Fruit fly (Drosophila melanogaster) whole organism, wandering third instar larva: Measurements from ENCODE around the gene rudhira.

Source experiments
- Abd-B ChIP-seq: fragments of >200 bp; optimal IDR thresholded peaks from 2 replicates; lab custom pipeline; 2017; ENCODE audit warnings: missing biosample characterization, missing genetic modification characterization
- CG32264 ChIP-seq: fragments of 200-800 bp; sonication (Bioruptor generic); optimal IDR thresholded peaks from 2 replicates; lab custom pipeline; 2016; ENCODE audit warnings: missing biosample characterization, missing genetic modification characterization
- CG9705 ChIP-seq: fragments of 200-800 bp; sonication (Bioruptor generic); optimal IDR thresholded peaks from 2 replicates; lab custom pipeline; 2018; ENCODE audit warnings: missing biosample characterization, mild to moderate bottlenecking, missing genetic modification characterization
- CrebA ChIP-seq: fragments of 200-800 bp; sonication (Bioruptor generic); optimal IDR thresholded peaks from 2 replicates; lab custom pipeline; 2016; ENCODE audit warnings: missing biosample characterization, mild to moderate bottlenecking, missing genetic modification characterization, borderline replicate concordance
- Dfd ChIP-seq: fragments of >200 bp; optimal IDR thresholded peaks from 2 replicates; lab custom pipeline; 2017; ENCODE audit warnings: missing biosample characterization, missing genetic modification characterization
- Dif ChIP-seq: fragments of 200-275, 200-300 bp; sonication (Bioruptor generic); optimal IDR thresholded peaks from 2 replicates; lab custom pipeline; 2018; ENCODE audit warnings: missing biosample characterization, missing genetic modification characterization; ENCODE audit not compliant: partially characterized antibody
- GATAd ChIP-seq: sonication (Bioruptor generic); optimal IDR thresholded peaks from 2 replicates; lab custom pipeline; 2016; ENCODE audit warnings: missing biosample characterization, missing genetic modification characterization
- HLH106 ChIP-seq: fragments of 200-800 bp; optimal IDR thresholded peaks from 3 replicates; lab custom pipeline; 2019; ENCODE audit warnings: missing biosample characterization, mild to moderate bottlenecking, missing genetic modification characterization, moderate library complexity
- Hnf4 ChIP-seq: fragments of 200-800 bp; sonication (Bioruptor generic); optimal IDR thresholded peaks from 2 replicates; lab custom pipeline; 2016; ENCODE audit warnings: missing biosample characterization, mild to moderate bottlenecking, missing genetic modification characterization
- Hr78 ChIP-seq: fragments of >200 bp; optimal IDR thresholded peaks from 2 replicates; lab custom pipeline; 2017; ENCODE audit warnings: missing biosample characterization, missing genetic modification characterization
- Hr83 ChIP-seq: fragments of 200-300 bp; sonication (Bioruptor generic); optimal IDR thresholded peaks from 2 replicates; lab custom pipeline; 2016; ENCODE audit warnings: missing biosample characterization, mild to moderate bottlenecking, missing genetic modification characterization, moderate library complexity; ENCODE audit not compliant: poor library complexity, severe bottlenecking
- Jra ChIP-seq: sonication (Bioruptor generic); optimal IDR thresholded peaks from 2 replicates; lab custom pipeline; 2016; ENCODE audit warnings: missing biosample characterization, missing genetic modification characterization
- Mio ChIP-seq: sonication (Bioruptor generic); optimal IDR thresholded peaks from 2 replicates; lab custom pipeline; 2016; ENCODE audit warnings: missing biosample characterization, missing genetic modification characterization
- Myc ChIP-seq: fragments of >200 bp; optimal IDR thresholded peaks from 2 replicates; lab custom pipeline; 2017
- N ChIP-seq: fragments of >200 bp; optimal IDR thresholded peaks from 2 replicates; lab custom pipeline; 2018; ENCODE audit warnings: missing biosample characterization, missing external identifiers, missing genetic modification characterization
- OdsH ChIP-seq: fragments of 200-800 bp; sonication (Bioruptor generic); optimal IDR thresholded peaks from 2 replicates; lab custom pipeline; 2016; ENCODE audit warnings: missing biosample characterization, mild to moderate bottlenecking, missing genetic modification characterization
- Rel ChIP-seq, 2 experiments: fragments of 200-800 bp; sonication (Bioruptor generic) in 1 of 2; optimal IDR thresholded peaks; 2 replicates in 1 of 2; 3 replicates in 1 of 2; lab custom pipeline; 2016 to 2019; ENCODE audit warnings: mild to moderate bottlenecking in 2 of 2, missing biosample characterization in 2 of 2, missing genetic modification characterization in 2 of 2, moderate library complexity in 1 of 2
- Sp1 ChIP-seq: fragments of 200-800 bp; sonication (Bioruptor generic); optimal IDR thresholded peaks from 3 replicates; lab custom pipeline; 2019; ENCODE audit warnings: missing biosample characterization, mild to moderate bottlenecking, missing genetic modification characterization, moderate library complexity
- Vsx2 ChIP-seq: fragments of 200-300, 225-300 bp; sonication (Bioruptor generic); optimal IDR thresholded peaks from 2 replicates; lab custom pipeline; 2018; ENCODE audit warnings: missing biosample characterization, missing genetic modification characterization; ENCODE audit not compliant: partially characterized antibody
- br ChIP-seq: fragments of 200-800 bp; sonication (Bioruptor generic); optimal IDR thresholded peaks from 2 replicates; lab custom pipeline; 2016; ENCODE audit warnings: missing biosample characterization, missing genetic modification characterization
- brk ChIP-seq: fragments of 200-800 bp; sonication (Bioruptor generic); optimal IDR thresholded peaks from 2 replicates; lab custom pipeline; 2016; ENCODE audit warnings: missing biosample characterization, mild to moderate bottlenecking, missing genetic modification characterization
- dl ChIP-seq, 2 experiments: fragments of 175-275, 200-275 bp in 1 of 2; fragments of 200-275 bp in 1 of 2; sonication (Bioruptor generic); optimal IDR thresholded peaks; lab custom pipeline; 2018; ENCODE audit warnings: mild to moderate bottlenecking in 2 of 2, missing biosample characterization in 2 of 2, missing genetic modification characterization in 2 of 2, moderate library complexity in 2 of 2; ENCODE audit not compliant: partially characterized antibody in 2 of 2, insufficient read depth in 1 of 2
- dmrt93B ChIP-seq: fragments of 200-800 bp; sonication (Bioruptor generic); optimal IDR thresholded peaks from 2 replicates; lab custom pipeline; 2018; ENCODE audit warnings: missing biosample characterization, mild to moderate bottlenecking, missing genetic modification characterization
- dsf ChIP-seq: sonication (Bioruptor generic); optimal IDR thresholded peaks from 2 replicates; lab custom pipeline; 2016; ENCODE audit warnings: missing biosample characterization, missing genetic modification characterization, borderline replicate concordance
- ey ChIP-seq: fragments of 200-800 bp; sonication (Bioruptor generic); optimal IDR thresholded peaks from 2 replicates; lab custom pipeline; 2016; ENCODE audit warnings: missing biosample characterization, missing genetic modification characterization
- foxo ChIP-seq, 2 experiments: fragments of 200-800 bp; sonication (Bioruptor generic); optimal IDR thresholded peaks; 2 replicates in 1 of 2; 3 replicates in 1 of 2; lab custom pipeline; 2016 to 2017; ENCODE audit warnings: missing biosample characterization in 2 of 2, missing genetic modification characterization in 2 of 2
- fru ChIP-seq: fragments of 200-800 bp; sonication (Bioruptor generic); optimal IDR thresholded peaks from 3 replicates; lab custom pipeline; 2016; ENCODE audit warnings: missing biosample characterization, mild to moderate bottlenecking, missing genetic modification characterization
- h ChIP-seq: fragments of 200-800 bp; sonication (Bioruptor generic); optimal IDR thresholded peaks from 3 replicates; lab custom pipeline; 2016; ENCODE audit warnings: missing biosample characterization, mild to moderate bottlenecking, missing genetic modification characterization
- jim ChIP-seq: fragments of 175-275, 200-325 bp; sonication (Bioruptor generic); optimal IDR thresholded peaks from 2 replicates; lab custom pipeline; 2016; ENCODE audit warnings: missing biosample characterization, mild to moderate bottlenecking, missing genetic modification characterization
- lola ChIP-seq: fragments of >200 bp; optimal IDR thresholded peaks from 2 replicates; lab custom pipeline; 2017; ENCODE audit warnings: missing biosample characterization, missing genetic modification characterization
- pan ChIP-seq: fragments of >200 bp; optimal IDR thresholded peaks from 2 replicates; lab custom pipeline; 2017
- psq ChIP-seq: fragments of 200-800 bp; sonication (Bioruptor generic); optimal IDR thresholded peaks from 3 replicates; lab custom pipeline; 2017; ENCODE audit warnings: missing biosample characterization, mild to moderate bottlenecking, missing genetic modification characterization, moderate library complexity
- rgr ChIP-seq: fragments of 200-800 bp; sonication (Bioruptor generic); optimal IDR thresholded peaks from 3 replicates; lab custom pipeline; 2016; ENCODE audit warnings: missing biosample characterization, mild to moderate bottlenecking, missing genetic modification characterization
- sage ChIP-seq: fragments of 200-800 bp; sonication (Bioruptor generic); optimal IDR thresholded peaks from 2 replicates; lab custom pipeline; 2016; ENCODE audit warnings: missing biosample characterization, mild to moderate bottlenecking, missing genetic modification characterization
- sv ChIP-seq: fragments of 200-800 bp; sonication (Bioruptor generic); optimal IDR thresholded peaks from 3 replicates; lab custom pipeline; 2016; ENCODE audit warnings: missing biosample characterization, missing genetic modification characterization
- tai ChIP-seq: sonication (Bioruptor generic); optimal IDR thresholded peaks from 2 replicates; lab custom pipeline; 2016; ENCODE audit warnings: missing biosample characterization, missing genetic modification characterization
- usp ChIP-seq: fragments of >200 bp; optimal IDR thresholded peaks from 2 replicates; lab custom pipeline; 2017; ENCODE audit warnings: missing biosample characterization, missing genetic modification characterization
- woc ChIP-seq: sonication (Bioruptor generic); optimal IDR thresholded peaks from 2 replicates; lab custom pipeline; 2016; ENCODE audit warnings: missing biosample characterization, mild to moderate bottlenecking, missing genetic modification characterization

The rudhira gene

dm6 chrX:11792415-11793328, 24.0 kb upstream of the rudhira start, which contains the start of gene CkIIbeta:
CkIIbeta (plus strand) TSS chrX:11792533.
- peak; percentile 80 for TF ChIP-seq tai (GFP tag; lab: Kevin White, UChicago)
- TF ChIP-seq dl (GFP tag; optimal IDR thresholded peaks at IDR 0.05; lab: Kevin White, UChicago; ENCODE audit: insufficient read depth in 1 of 2, partially characterized antibody in 2 of 2), result peak in 1 of 2 experiments; percentile 14
- peak; percentile 33 for TF ChIP-seq dmrt93B (GFP tag; lab: Kevin White, UChicago)
- TF ChIP-seq CG9705 (GFP tag; lab: Kevin White, UChicago), result peak; percentile 12
- TF ChIP-seq h (GFP tag; lab: Kevin White, UChicago), result peak; percentile 39
- no peak for TF ChIP-seq pan (lab: Kevin White, UChicago)
- TF ChIP-seq fru, result peak; percentile 58
- TF ChIP-seq GATAd (GFP tag; lab: Kevin White, UChicago), result no peak
- no peak for TF ChIP-seq lola (GFP tag; lab: Kevin White, UChicago)
- TF ChIP-seq Mio (GFP tag; lab: Kevin White, UChicago), result no peak
- no peak for TF ChIP-seq CrebA (GFP tag; lab: Kevin White, UChicago)
- no peak for TF ChIP-seq Vsx2 (GFP tag; lab: Kevin White, UChicago)
- TF ChIP-seq sv (GFP tag; lab: Kevin White, UChicago), result peak; percentile 12
- TF ChIP-seq Hr83 (GFP tag; lab: Kevin White, UChicago), result peak; percentile 83
- peak; percentile 60 for TF ChIP-seq Jra (GFP tag; lab: Kevin White, UChicago)
- peak; percentile 43 for TF ChIP-seq dsf (GFP tag; lab: Kevin White, UChicago)
- peak; percentile 44 for TF ChIP-seq br (GFP tag; lab: Kevin White, UChicago)
- TF ChIP-seq Hr78 (GFP tag; lab: Kevin White, UChicago), result no peak
- no peak for TF ChIP-seq Rel (GFP tag; optimal IDR thresholded peaks at IDR 0.05; lab: Kevin White, UChicago)
- TF ChIP-seq Rel (tag; optimal IDR thresholded peaks at IDR 0.05; lab: Kevin White, UChicago), result peak; percentile 20
- peak; percentile 36 for TF ChIP-seq rgr
- peak in 1 of 2 experiments; percentile 60 for TF ChIP-seq foxo (GFP tag; optimal IDR thresholded peaks at IDR 0.05; lab: Kevin White, UChicago)
- TF ChIP-seq psq (GFP tag; lab: Kevin White, UChicago), result peak; percentile 65
- TF ChIP-seq HLH106, result peak; percentile 30
- no peak for TF ChIP-seq Abd-B (GFP tag; lab: Kevin White, UChicago)
- no peak for TF ChIP-seq CG32264 (GFP tag; lab: Kevin White, UChicago)
- TF ChIP-seq Myc (lab: Kevin White, UChicago), result no peak
- no peak for TF ChIP-seq sage (GFP tag; lab: Kevin White, UChicago)
- no peak for TF ChIP-seq OdsH (GFP tag; lab: Kevin White, UChicago)
- no peak for TF ChIP-seq Sp1 (GFP tag; lab: Kevin White, UChicago)
- TF ChIP-seq Dif, result no peak
- TF ChIP-seq jim, result no peak
- no peak for TF ChIP-seq brk
- no peak for TF ChIP-seq usp (GFP tag; lab: Kevin White, UChicago)
- peak; percentile 70 for TF ChIP-seq Hnf4
- peak; percentile 74 for TF ChIP-seq N
- peak; percentile 38 for TF ChIP-seq woc
- no peak for TF ChIP-seq Dfd (GFP tag; lab: Kevin White, UChicago)
- peak; percentile 2 for TF ChIP-seq ey (GFP tag; lab: Kevin White, UChicago)

dm6 chrX:11793434-11793833, 23.3 kb upstream of the rudhira start:
- no peak for TF ChIP-seq rgr
- TF ChIP-seq Hnf4, result no peak
- TF ChIP-seq br (GFP tag; lab: Kevin White, UChicago), result no peak
- no peak for TF ChIP-seq Abd-B (GFP tag; lab: Kevin White, UChicago)
- TF ChIP-seq CG32264 (GFP tag; lab: Kevin White, UChicago), result no peak
- no peak for TF ChIP-seq sage (GFP tag; lab: Kevin White, UChicago)
- TF ChIP-seq woc, result no peak
- TF ChIP-seq Dfd (GFP tag; lab: Kevin White, UChicago), result no peak
- TF ChIP-seq, all 38 proteins: peak for 0
